Fruit fly (Drosophila melanogaster): Measurements from ENCODE around the gene Taf4.

Gene Taf4

dm6 chr3L:16090330-16090803 is 22.6 kb upstream of the Taf4 start, which contains the start of the genes CG5235 and ClC-c (continued):
- TF ChIP-seq z (GFP tag; IDR thresholded peaks at IDR 0.05) (no peak), HmgZ (tag; optimal IDR thresholded peaks at IDR 0.05) (peak; percentile 26), vvl (GFP tag; IDR thresholded peaks at IDR 0.05) (peak; percentile 38; the same call in 1 of the 2 replicates), CHES-1-like (GFP tag; optimal IDR thresholded peaks at IDR 0.05) (peak; percentile 51), Hmr (GFP tag; optimal IDR thresholded peaks at IDR 0.05) (no peak), CG5180 (GFP tag; optimal IDR thresholded peaks at IDR 0.05) (no peak), Lhr (GFP tag; optimal IDR thresholded peaks at IDR 0.05) (peak; percentile 14), CG11093 (GFP tag; IDR thresholded peaks at IDR 0.05) (no peak), corto (GFP tag; optimal IDR thresholded peaks at IDR 0.05) (no peak), CG4617 (GFP tag; optimal IDR thresholded peaks at IDR 0.05; ENCODE audit: borderline replicate concordance) (peak; percentile 92), CG2129 (GFP tag; IDR thresholded peaks at IDR 0.05; ENCODE audit: partially characterized antibody) (no peak), zen (tag; optimal IDR thresholded peaks at IDR 0.05) (peak; percentile 28), CG7556 (GFP tag; optimal IDR thresholded peaks at IDR 0.05) (no peak), CG34376 (GFP tag; optimal IDR thresholded peaks at IDR 0.05) (peak; percentile 45), CG14710 (tag; optimal IDR thresholded peaks at IDR 0.05) (peak; percentile 45)

dm6 chr3L:16097393-16097884 is 15.6 kb upstream of the Taf4 start, which contains the start of the genes CG13074 and ATPsynbetaL:
TSS of gene CG13074 (minus strand) at chr3L:16097493.
TSS of gene ATPsynbetaL (plus strand) at chr3L:16097834.
- no peak for TF ChIP-seq CG5180 (GFP tag; optimal IDR thresholded peaks at IDR 0.05)
- TF ChIP-seq CTCF (GFP tag; optimal IDR thresholded peaks at IDR 0.05): no peak
- no peak for TF ChIP-seq tgo (GFP tag; IDR thresholded peaks at IDR 0.05)
- no peak for TF ChIP-seq unc-4 (GFP tag; IDR thresholded peaks at IDR 0.05; ENCODE audit: partially characterized antibody)
- no peak for TF ChIP-seq chm (GFP tag; IDR thresholded peaks at IDR 0.05)
- no peak for TF ChIP-seq Atf3 (GFP tag; optimal IDR thresholded peaks at IDR 0.05)
- no peak for TF ChIP-seq CG14710 (tag; optimal IDR thresholded peaks at IDR 0.05)
- TF ChIP-seq ems (GFP tag; optimal IDR thresholded peaks at IDR 0.05): no peak
- no peak for TF ChIP-seq Pdp1 (GFP tag; optimal IDR thresholded peaks at IDR 0.05)
- no peak for TF ChIP-seq CG17361 (GFP tag; IDR thresholded peaks at IDR 0.05)
- TF ChIP-seq CG6765 (GFP tag; optimal IDR thresholded peaks at IDR 0.05): no peak
- no peak for TF ChIP-seq HHEX (GFP tag; optimal IDR thresholded peaks at IDR 0.05)
- TF ChIP-seq Side (GFP tag; optimal IDR thresholded peaks at IDR 0.05): no peak
- no peak for TF ChIP-seq Ravus (GFP tag; IDR thresholded peaks at IDR 0.05)
- no peak for TF ChIP-seq Hsf (GFP tag; optimal IDR thresholded peaks at IDR 0.05)

DNA sequence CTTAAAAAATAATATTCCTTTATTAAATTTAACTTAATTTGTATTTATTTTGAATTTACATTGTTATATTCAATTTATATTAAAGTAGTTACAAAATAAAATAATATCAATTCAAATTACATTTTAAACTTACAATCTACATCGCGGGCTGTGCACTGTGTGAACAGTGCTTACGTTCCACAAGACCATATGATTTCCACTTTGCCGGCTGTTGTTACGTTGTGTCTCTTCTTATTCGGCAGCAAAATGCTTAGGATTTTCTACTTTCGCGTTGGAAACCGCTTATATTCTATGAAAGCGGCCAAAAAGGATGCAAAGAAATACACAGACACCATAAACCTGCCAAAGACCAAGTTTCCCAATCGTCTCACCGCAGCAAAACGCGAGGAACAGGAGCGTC is 13.0 kb upstream of the Taf4 start, which contains the start of gene IleRS-m:
Gene IleRS-m, plus strand, starts transcription at position 222 of the 400 bp plus-strand sequence.
- peak; percentile 96 for TF ChIP-seq E2f2 (GFP tag; IDR thresholded peaks at IDR 0.05)
- TF ChIP-seq CG4404 (GFP tag; IDR thresholded peaks at IDR 0.05): no peak
- peak; percentile 20 for TF ChIP-seq MESR4 (GFP tag; optimal IDR thresholded peaks at IDR 0.05)
- TF ChIP-seq Dp (GFP tag; optimal IDR thresholded peaks at IDR 0.05): peak; percentile 90
- TF ChIP-seq CG34224 (GFP tag; IDR thresholded peaks at IDR 0.05; ENCODE audit: partially characterized antibody): 0 out of 3 replicates have a peak, but pooled peaks have one; percentile 27
- TF ChIP-seq MBD-R2 (GFP tag; IDR thresholded peaks at IDR 0.05): peak; percentile 76
- TF ChIP-seq CG17612 (GFP tag; IDR thresholded peaks at IDR 0.05): no peak
- no peak for TF ChIP-seq Lpt (GFP tag; optimal IDR thresholded peaks at IDR 0.05)
- no peak for TF ChIP-seq Gsc (GFP tag; IDR thresholded peaks at IDR 0.05)
- TF ChIP-seq CG9437 (GFP tag; optimal IDR thresholded peaks at IDR 0.05): peak; percentile 98
- 0 out of 4 replicates have a peak, but pooled peaks have one; percentile 11 for TF ChIP-seq Dll (GFP tag; IDR thresholded peaks at IDR 0.05; ENCODE audit: partially characterized antibody)
- TF ChIP-seq CG17829 (tag; optimal IDR thresholded peaks at IDR 0.05): no peak
- TF ChIP-seq crp (GFP tag; optimal IDR thresholded peaks at IDR 0.05): peak; percentile 53 to 89
- TF ChIP-seq CG12236 (GFP tag; optimal IDR thresholded peaks at IDR 0.05): no peak
- TF ChIP-seq BEAF-32 (GFP tag; optimal IDR thresholded peaks at IDR 0.05): no peak
- no peak for TF ChIP-seq Xbp1 (GFP tag; optimal IDR thresholded peaks at IDR 0.05)
- no peak for TF ChIP-seq NK7.1 (GFP tag; optimal IDR thresholded peaks at IDR 0.05)
- peak; percentile 96 for TF ChIP-seq CG17385 (GFP tag; optimal IDR thresholded peaks at IDR 0.05)
- TF ChIP-seq CG15514 (GFP tag; optimal IDR thresholded peaks at IDR 0.05): peak; percentile 87
- TF ChIP-seq CG17802 (tag; optimal IDR thresholded peaks at IDR 0.05): peak; percentile 99

Measured in whole organism, embryonic.